Worm (Caenorhabditis elegans) whole organism, early embryonic: Measurements from ENCODE around the gene K01A6.7.

Experiments
- B0310.2 ChIP-seq: sonication (generic microtip); optimal IDR thresholded peaks from 2 replicates; lab custom pipeline; 2016; ENCODE audit warnings: mild to moderate bottlenecking, missing genetic modification characterization, missing compliant biosample characterization
- F13C5.2 ChIP-seq: sonication (generic microtip); optimal IDR thresholded peaks from 2 replicates; lab custom pipeline; 2017; ENCODE audit warnings: mild to moderate bottlenecking, missing genetic modification characterization, inconsistent platforms, missing compliant biosample characterization
- aly-1 ChIP-seq: sonication (generic microtip); optimal IDR thresholded peaks from 2 replicates; lab custom pipeline; 2016; ENCODE audit warnings: missing genetic modification characterization, missing compliant biosample characterization
- ama-1 ChIP-seq: fragments of 150-350 bp; optimal IDR thresholded peaks from 2 replicates; lab custom pipeline; 2014
- ceh-13 ChIP-seq: fragments of 200-800 bp; sonication (Bioruptor generic); optimal IDR thresholded peaks from 2 replicates; lab custom pipeline; 2018; ENCODE audit warnings: mild to moderate bottlenecking, missing genetic modification characterization, missing compliant biosample characterization
- ceh-36 ChIP-seq: sonication (generic microtip); optimal IDR thresholded peaks from 2 replicates; lab custom pipeline; 2016; ENCODE audit warnings: missing genetic modification characterization, inconsistent platforms, missing compliant biosample characterization
- ets-7 ChIP-seq: sonication (generic microtip); optimal IDR thresholded peaks from 2 replicates; lab custom pipeline; 2016; ENCODE audit warnings: missing genotype, missing genetic modification characterization, missing compliant biosample characterization
- flt-1 ChIP-seq: fragments of 200-800 bp; sonication (Bioruptor generic); IDR thresholded peaks from 2 replicates; pipeline ENCODE4 v1.3.6; 2022; ENCODE audit warnings: missing genetic modification characterization, missing compliant biosample characterization
- hmbx-1 ChIP-seq: sonication (generic microtip); optimal IDR thresholded peaks from 2 replicates; lab custom pipeline; 2016; ENCODE audit warnings: mild to moderate bottlenecking, missing genetic modification characterization, missing compliant biosample characterization
- hmg-4 ChIP-seq: fragments of 200-800 bp; sonication (Bioruptor generic); optimal IDR thresholded peaks from 2 replicates; lab custom pipeline; 2018; ENCODE audit warnings: mild to moderate bottlenecking, missing genetic modification characterization, missing compliant biosample characterization
- pes-1 ChIP-seq: fragments of 200-800 bp; sonication (Bioruptor generic); IDR thresholded peaks from 2 replicates; pipeline ENCODE4 v1.3.6; 2022; ENCODE audit warnings: missing genetic modification reagents, missing genetic modification characterization, missing compliant biosample characterization
- scrt-1 ChIP-seq: fragments of 200-800 bp; sonication (Bioruptor generic); IDR thresholded peaks from 2 replicates; pipeline ENCODE4 v1.3.6; 2022; ENCODE audit warnings: missing genetic modification characterization, missing compliant biosample characterization
- sea-1 ChIP-seq: fragments of 200-800 bp; sonication (Bioruptor generic); conservative IDR thresholded peaks from 2 replicates; pipeline ENCODE4 v1.3.6; 2022; ENCODE audit warnings: missing genetic modification characterization, missing compliant biosample characterization
- tbx-11 ChIP-seq: fragments of 200-800 bp; sonication (Bioruptor generic); IDR thresholded peaks from 2 replicates; pipeline ENCODE4 v1.3.6; 2022; ENCODE audit warnings: missing genetic modification characterization, missing compliant biosample characterization
- tbx-37 ChIP-seq: fragments of 200-800 bp; sonication (Bioruptor generic); conservative IDR thresholded peaks from 2 replicates; pipeline ENCODE4 v1.3.6; 2022; ENCODE audit warnings: missing genetic modification reagents, missing genetic modification characterization, missing compliant biosample characterization
- tra-4 ChIP-seq: sonication (generic microtip); optimal IDR thresholded peaks from 2 replicates; lab custom pipeline; 2017; ENCODE audit warnings: missing genetic modification characterization, missing compliant biosample characterization

The K01A6.7 gene

ce11 chrIV:11738092-11738617 lies at the start of gene K01A6.7:
Gene K01A6.7 (minus strand): TSS chrIV:11738567.
- TF ChIP-seq ceh-36: no peak
- TF ChIP-seq B0310.2 (tag; lab: Kevin White, UChicago): no peak
- no peak for TF ChIP-seq ceh-13 (GFP tag; lab: Kevin White, UChicago)
- TF ChIP-seq ama-1 (lab: Kevin White, UChicago): no peak

DNA sequence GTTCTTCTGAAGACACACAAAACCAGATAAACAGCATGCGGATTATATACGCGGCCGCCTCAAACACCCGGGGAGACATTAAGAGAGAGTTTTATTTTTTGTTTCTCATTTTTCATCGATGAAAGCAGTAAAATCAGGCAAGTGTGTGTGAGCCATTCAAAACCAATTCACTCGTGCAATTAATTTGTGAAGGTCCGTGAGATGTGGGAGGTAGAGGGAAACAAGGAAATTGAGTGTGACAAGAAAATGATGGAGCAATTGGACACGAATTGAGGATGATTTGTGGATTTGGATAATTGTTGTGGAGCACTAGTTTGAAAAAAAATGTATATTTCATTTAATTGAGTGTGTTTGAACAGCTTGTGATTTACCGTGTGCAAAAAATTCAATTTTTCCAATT lies 49.4 kb upstream of the K01A6.7 start:
- TF ChIP-seq ceh-36: no peak
- TF ChIP-seq F13C5.2 (tag; lab: Kevin White, UChicago): no peak
- TF ChIP-seq scrt-1: no peak
- no peak for TF ChIP-seq flt-1
- no peak for TF ChIP-seq ama-1 (lab: Kevin White, UChicago)
- no peak for TF ChIP-seq hmg-4 (GFP tag; lab: Kevin White, UChicago)
- TF ChIP-seq ceh-13 (GFP tag; lab: Kevin White, UChicago): no peak
- no peak for TF ChIP-seq tra-4
- TF ChIP-seq B0310.2 (tag; lab: Kevin White, UChicago): no peak
- TF ChIP-seq pes-1: no peak
- no peak for TF ChIP-seq tbx-37 (GFP tag; lab: Robert Waterston, UW)
- TF ChIP-seq sea-1 (GFP tag; lab: Robert Waterston, UW): no peak
- TF ChIP-seq hmbx-1 (tag; lab: Kevin White, UChicago): no peak
- no peak for TF ChIP-seq tbx-11 (GFP tag; lab: Robert Waterston, UW)
- no peak for TF ChIP-seq aly-1 (tag; lab: Kevin White, UChicago)

ce11 chrIV:11785064-11785840 lies 46.9 kb upstream of the K01A6.7 start:
- no peak for TF ChIP-seq F13C5.2 (tag; lab: Kevin White, UChicago)
- TF ChIP-seq ceh-36: no peak
- no peak for TF ChIP-seq ets-7

DNA sequence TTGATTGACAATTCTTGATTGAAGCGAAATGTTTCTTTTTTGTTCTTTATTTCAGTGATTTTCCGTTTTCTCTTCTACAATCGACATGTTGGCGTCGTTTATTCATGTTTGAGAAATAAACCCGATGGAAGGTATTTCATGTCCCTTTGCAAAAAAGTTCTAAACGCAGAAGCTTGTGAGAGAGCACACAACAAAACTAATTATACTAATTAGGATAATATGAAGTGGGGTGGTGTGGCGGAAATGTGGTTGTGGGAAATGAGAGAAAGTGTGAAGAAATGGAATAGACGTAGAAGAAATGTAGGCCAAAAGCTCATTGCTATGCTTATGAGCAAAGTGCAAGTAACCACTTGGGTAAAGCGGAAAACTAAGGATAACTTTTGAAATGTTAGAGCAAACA lies 44.5 kb upstream of the K01A6.7 start:
- TF ChIP-seq B0310.2 (tag; lab: Kevin White, UChicago) (no peak), flt-1 (no peak), sea-1 (GFP tag; lab: Robert Waterston, UW) (no peak), ama-1 (lab: Kevin White, UChicago) (no peak), scrt-1 (no peak), F13C5.2 (tag; lab: Kevin White, UChicago) (no peak)

DNA sequence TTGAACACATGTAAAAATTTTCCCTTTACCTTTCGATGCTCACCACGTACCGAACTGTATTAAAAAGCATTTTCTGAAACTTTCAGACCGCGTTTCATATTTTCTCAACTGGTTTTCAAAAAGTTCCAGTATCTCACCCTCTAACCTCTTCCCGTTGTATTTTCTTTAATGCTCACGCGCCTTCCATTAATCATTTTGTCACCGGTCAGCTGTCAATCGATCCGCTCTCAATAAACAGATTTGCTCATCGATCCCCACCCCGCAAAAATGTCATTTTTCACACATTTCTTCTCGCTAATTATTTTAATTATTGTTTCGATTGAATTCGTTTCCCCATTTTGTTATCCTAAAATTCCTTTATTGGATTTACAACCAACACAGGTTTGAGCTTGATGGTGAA lies 40.7 kb upstream of the K01A6.7 start, which contains the start of gene lpr-2:
TSS of gene lpr-2 (plus strand) at position 189 of the 400 bp plus-strand sequence.
- TF ChIP-seq sea-1 (GFP tag; lab: Robert Waterston, UW) (no peak), scrt-1 (no peak), ceh-13 (GFP tag; lab: Kevin White, UChicago) (no peak), F13C5.2 (tag; lab: Kevin White, UChicago) (no peak), ceh-36 (no peak), tbx-37 (GFP tag; lab: Robert Waterston, UW) (no peak), pes-1 (no peak), ama-1 (lab: Kevin White, UChicago) (no peak), flt-1 (no peak), hmg-4 (GFP tag; lab: Kevin White, UChicago) (no peak), tra-4 (no peak)

- TF ChIP-seq pes-1: no peak
- TF ChIP-seq hmg-4 (GFP tag; lab: Kevin White, UChicago): no peak
- no peak for TF ChIP-seq F13C5.2 (tag; lab: Kevin White, UChicago)
- TF ChIP-seq ceh-36: no peak
- TF ChIP-seq B0310.2 (tag; lab: Kevin White, UChicago): no peak
- no peak for TF ChIP-seq ceh-13 (GFP tag; lab: Kevin White, UChicago)
Observed at ce11 chrIV:11776968-11777467, 38.7 kb upstream of the K01A6.7 start.

ce11 chrIV:11773692-11774225 lies 35.4 kb upstream of the K01A6.7 start, which contains the start of gene lips-5:
Gene lips-5 (minus strand): TSS chrIV:11773742.
- no peak for TF ChIP-seq hmbx-1 (tag; lab: Kevin White, UChicago)
- TF ChIP-seq ceh-13 (GFP tag; lab: Kevin White, UChicago): no peak
- TF ChIP-seq tra-4: no peak
- TF ChIP-seq aly-1 (tag; lab: Kevin White, UChicago): no peak
- no peak for TF ChIP-seq F13C5.2 (tag; lab: Kevin White, UChicago)
- TF ChIP-seq ama-1 (lab: Kevin White, UChicago): no peak
- TF ChIP-seq B0310.2 (tag; lab: Kevin White, UChicago): no peak
- TF ChIP-seq flt-1: no peak
- no peak for TF ChIP-seq tbx-11 (GFP tag; lab: Robert Waterston, UW)

DNA sequence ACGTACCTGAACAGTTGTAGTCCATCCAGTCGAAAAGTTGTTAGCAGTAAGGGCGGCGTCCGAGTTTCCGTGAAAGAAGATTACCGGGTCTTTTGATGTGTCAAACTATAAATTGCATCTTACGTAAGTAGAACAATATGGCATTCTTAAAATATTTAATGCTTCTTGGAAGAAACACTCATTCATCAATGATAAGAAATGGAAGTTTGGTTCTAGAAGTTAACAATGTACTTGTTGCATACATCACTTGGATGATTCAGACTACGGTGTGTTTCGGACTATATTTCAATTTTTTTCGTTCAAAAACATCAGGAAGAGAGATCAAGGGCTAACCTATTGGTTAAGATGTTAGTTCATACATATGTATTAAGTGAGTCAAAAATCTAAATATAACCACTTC lies 33.8 kb upstream of the K01A6.7 start:
- TF ChIP-seq ets-7 (no peak), tbx-37 (GFP tag; lab: Robert Waterston, UW) (no peak), aly-1 (tag; lab: Kevin White, UChicago) (no peak)
